Fruit fly (Drosophila melanogaster) Kc167 (cell line): Measurements from ENCODE around the gene CG6656.

ENCODE experiments used
- Sin3A ChIP-seq: fragments of >200 bp; optimal IDR thresholded peaks from 2 replicates; lab custom pipeline; 2018; ENCODE audit warnings: missing external identifiers
- insv ChIP-seq: fragments of >200 bp; optimal IDR thresholded peaks from 3 replicates; lab custom pipeline; 2018; ENCODE audit warnings: missing external identifiers

DNA sequence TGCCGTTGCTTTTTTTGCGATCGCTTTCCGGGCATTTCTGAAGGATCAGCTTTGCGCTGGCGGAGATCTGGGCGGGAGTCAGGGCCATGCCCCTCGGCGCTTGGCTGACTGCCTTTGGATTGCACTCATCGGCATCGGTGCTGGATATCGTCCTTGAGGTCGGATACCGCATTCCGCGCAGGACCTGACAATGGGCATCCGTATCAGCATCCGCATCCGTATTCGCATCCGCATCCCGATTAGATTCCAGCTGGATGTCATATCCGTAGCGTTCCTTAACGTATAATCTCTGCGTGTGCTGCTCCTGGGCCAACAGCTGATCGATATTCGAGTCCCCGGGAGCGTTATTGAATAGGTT, 19.6 kb upstream of the CG6656 start:
- TF ChIP-seq insv (no peak), Sin3A (lab: Kevin White, UChicago) (no peak)
